Worm (Caenorhabditis elegans) whole organism, L3 larva: Measurements from ENCODE around the gene srw-23.

Experiments
- R02D3.7 ChIP-seq: fragments of 150-350 bp; optimal IDR thresholded peaks from 2 replicates; lab custom pipeline; 2014; ENCODE audit warnings: missing biosample characterization, missing genetic modification characterization
- ceh-82 ChIP-seq: fragments of 150-350 bp; optimal IDR thresholded peaks from 2 replicates; lab custom pipeline; 2014; ENCODE audit warnings: missing biosample characterization, missing genetic modification characterization
- elt-3 ChIP-seq, 3 experiments: fragments of 150-350 bp in 1 of 3; sonication (generic microtip) in 2 of 3; optimal IDR thresholded peaks; 2 replicates in 2 of 3; 4 replicates in 1 of 3; lab custom pipeline; 2014 to 2017; ENCODE audit warnings: missing biosample characterization in 3 of 3, missing genetic modification characterization in 3 of 3
- fkh-2 ChIP-seq: fragments of 150-350 bp; optimal IDR thresholded peaks from 2 replicates; lab custom pipeline; 2014; ENCODE audit warnings: missing biosample characterization, missing genetic modification reagents, missing genetic modification characterization
- jun-1 ChIP-seq: fragments of 150-350 bp; optimal IDR thresholded peaks from 2 replicates; lab custom pipeline; 2014; ENCODE audit warnings: missing biosample characterization, missing genetic modification reagents, missing genetic modification characterization
- nhr-237 ChIP-seq: fragments of 150-350 bp; optimal IDR thresholded peaks from 2 replicates; lab custom pipeline; 2014; ENCODE audit warnings: missing biosample characterization, missing genetic modification characterization
- nhr-28 ChIP-seq: fragments of 150-350 bp; optimal IDR thresholded peaks from 2 replicates; lab custom pipeline; 2014; ENCODE audit warnings: missing biosample characterization, missing genetic modification characterization
- nhr-76 ChIP-seq: fragments of 150-350 bp; sonication (generic microtip); optimal IDR thresholded peaks from 5 replicates; lab custom pipeline; 2014; ENCODE audit warnings: missing biosample characterization, missing genetic modification characterization
- nhr-77 ChIP-seq: fragments of 150-350 bp; optimal IDR thresholded peaks from 2 replicates; lab custom pipeline; 2014; ENCODE audit warnings: missing biosample characterization, missing genetic modification characterization
- unc-62 ChIP-seq: fragments of 150-350 bp; sonication (generic microtip); optimal IDR thresholded peaks from 4 replicates; lab custom pipeline; 2014; ENCODE audit warnings: missing biosample characterization, missing genetic modification reagents, missing genetic modification characterization
- ztf-11 ChIP-seq: fragments of 150-350 bp; optimal IDR thresholded peaks from 2 replicates; lab custom pipeline; 2014; ENCODE audit warnings: missing biosample characterization, missing genetic modification characterization

DNA sequence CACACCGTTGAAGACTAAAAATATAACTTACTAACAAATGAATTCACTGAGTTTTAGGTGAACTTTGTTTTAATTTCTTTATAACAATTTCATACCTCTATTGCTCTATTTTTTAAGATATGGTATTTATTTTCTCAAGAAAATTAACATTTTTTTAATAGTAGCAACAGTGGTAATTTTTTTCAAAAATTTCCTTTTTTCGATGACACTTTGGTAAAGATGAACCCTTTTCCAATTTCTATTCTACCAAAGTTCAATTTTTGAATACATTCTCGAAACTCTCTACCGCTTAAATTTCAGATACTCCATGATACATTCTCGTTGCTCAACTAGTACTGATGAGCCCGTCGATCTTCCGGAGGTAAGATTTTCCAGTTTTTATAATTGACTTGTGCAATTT, 38.2 kb downstream of the srw-23 start, which contains the start of gene nhr-116:
- TF ChIP-seq R02D3.7 (tag; lab: Kevin White, UChicago) (no peak), ztf-11 (tag; lab: Kevin White, UChicago) (no peak), ceh-82 (tag; lab: Kevin White, UChicago) (no peak), nhr-77 (tag; lab: Kevin White, UChicago) (no peak), unc-62 (no peak), nhr-28 (no peak), elt-3 (tag; optimal IDR thresholded peaks at IDR 0.05; lab: Kevin White, UChicago) (no peak), jun-1 (no peak), fkh-2 (tag; lab: Kevin White, UChicago) (no peak), nhr-237 (no peak), nhr-76 (tag; lab: Kevin White, UChicago) (no peak)
